Worm (Caenorhabditis elegans) whole organism, L3 larva: ENCODE results near the gene T23E7.2.

ENCODE experiments used
- R02D3.7 ChIP-seq: fragments of 150-350 bp; optimal IDR thresholded peaks from 2 replicates; lab custom pipeline; 2014; ENCODE audit warnings: missing biosample characterization, missing genetic modification characterization
- ZK546.5 ChIP-seq: sonication (generic microtip); optimal IDR thresholded peaks from 2 replicates; lab custom pipeline; 2017; ENCODE audit warnings: missing biosample characterization, missing genetic modification characterization
- aly-2 ChIP-seq: fragments of 150-350 bp; optimal IDR thresholded peaks from 2 replicates; lab custom pipeline; 2014; ENCODE audit warnings: missing biosample characterization, missing genetic modification characterization
- ama-1 ChIP-seq: fragments of 150-350 bp; optimal IDR thresholded peaks from 2 replicates; lab custom pipeline; 2018
- ceh-16 ChIP-seq: sonication (generic microtip); optimal IDR thresholded peaks from 2 replicates; lab custom pipeline; 2017; ENCODE audit warnings: missing biosample characterization, missing genetic modification characterization
- ceh-82 ChIP-seq: fragments of 150-350 bp; optimal IDR thresholded peaks from 2 replicates; lab custom pipeline; 2014; ENCODE audit warnings: missing biosample characterization, missing genetic modification characterization
- daf-12 ChIP-seq: fragments of 150-350 bp; optimal IDR thresholded peaks from 2 replicates; lab custom pipeline; 2014; ENCODE audit warnings: missing biosample characterization, missing genetic modification reagents, missing genetic modification characterization
- egl-27 ChIP-seq: sonication (generic microtip); optimal IDR thresholded peaks from 4 replicates; lab custom pipeline; 2017; ENCODE audit warnings: missing biosample characterization, missing genetic modification reagents, missing genetic modification characterization
- egl-5 ChIP-seq: fragments of 150-350 bp; optimal IDR thresholded peaks from 2 replicates; lab custom pipeline; 2017; ENCODE audit warnings: missing biosample characterization, missing genetic modification reagents, missing genetic modification characterization, inconsistent platforms
- elt-1 ChIP-seq: fragments of 150-350 bp; optimal IDR thresholded peaks from 2 replicates; lab custom pipeline; 2014; ENCODE audit warnings: missing biosample characterization, missing genetic modification characterization
- elt-2 ChIP-seq: sonication (generic microtip); optimal IDR thresholded peaks from 2 replicates; lab custom pipeline; 2016; ENCODE audit warnings: missing genetic modification reagents, mild to moderate bottlenecking, missing genetic modification characterization, missing compliant biosample characterization
- elt-3 ChIP-seq, 3 experiments: fragments of 150-350 bp in 1 of 3; sonication (generic microtip) in 2 of 3; optimal IDR thresholded peaks; 2 replicates in 2 of 3; 4 replicates in 1 of 3; lab custom pipeline; 2014 to 2017; ENCODE audit warnings: missing biosample characterization in 3 of 3, missing genetic modification characterization in 3 of 3
- eor-1 ChIP-seq, 2 experiments: fragments of 150-350 bp; optimal IDR thresholded peaks; 2 replicates each; lab custom pipeline; 2014 to 2018; ENCODE audit warnings: missing biosample characterization in 2 of 2, missing genetic modification characterization in 2 of 2
- fos-1 ChIP-seq: fragments of 150-350 bp; optimal IDR thresholded peaks from 2 replicates; lab custom pipeline; 2014; ENCODE audit warnings: missing biosample characterization, missing genetic modification characterization
- hmg-11 ChIP-seq: sonication (generic microtip); optimal IDR thresholded peaks from 2 replicates; lab custom pipeline; 2016; ENCODE audit warnings: missing genetic modification characterization, missing compliant biosample characterization
- jun-1 ChIP-seq: fragments of 150-350 bp; optimal IDR thresholded peaks from 2 replicates; lab custom pipeline; 2014; ENCODE audit warnings: missing biosample characterization, missing genetic modification reagents, missing genetic modification characterization
- lin-39 ChIP-seq: fragments of 150-350 bp; optimal IDR thresholded peaks from 2 replicates; lab custom pipeline; 2018; ENCODE audit warnings: missing biosample characterization, missing genetic modification reagents, missing genetic modification characterization
- mdl-1 ChIP-seq: fragments of 150-350 bp; optimal IDR thresholded peaks from 2 replicates; lab custom pipeline; 2014; ENCODE audit warnings: missing biosample characterization, missing genetic modification characterization
- mml-1 ChIP-seq: fragments of 150-350 bp; sonication (generic microtip); optimal IDR thresholded peaks from 3 replicates; lab custom pipeline; 2014; ENCODE audit warnings: missing biosample characterization, missing genetic modification characterization
- nfya-1 ChIP-seq: sonication (generic microtip); optimal IDR thresholded peaks from 2 replicates; lab custom pipeline; 2017; ENCODE audit warnings: missing genetic modification characterization, mild to moderate bottlenecking, missing compliant biosample characterization, antibody characterized with exemption, moderate library complexity; ENCODE audit not compliant: insufficient read depth
- nhr-11 ChIP-seq: fragments of 150-350 bp; optimal IDR thresholded peaks from 2 replicates; lab custom pipeline; 2014; ENCODE audit warnings: missing biosample characterization, missing genetic modification characterization
- nhr-12 ChIP-seq: fragments of 150-350 bp; optimal IDR thresholded peaks from 2 replicates; lab custom pipeline; 2014; ENCODE audit warnings: missing biosample characterization, missing genetic modification characterization
- nhr-25 ChIP-seq: sonication (generic microtip); optimal IDR thresholded peaks from 2 replicates; lab custom pipeline; 2017; ENCODE audit warnings: missing biosample characterization, missing genetic modification characterization
- nhr-28 ChIP-seq: fragments of 150-350 bp; optimal IDR thresholded peaks from 2 replicates; lab custom pipeline; 2014; ENCODE audit warnings: missing biosample characterization, missing genetic modification characterization
- nhr-43 ChIP-seq: sonication (generic microtip); optimal IDR thresholded peaks from 2 replicates; lab custom pipeline; 2016; ENCODE audit warnings: mild to moderate bottlenecking, missing genetic modification characterization, missing compliant biosample characterization; ENCODE audit not compliant: poor library complexity, severe bottlenecking
- nhr-77 ChIP-seq: fragments of 150-350 bp; optimal IDR thresholded peaks from 2 replicates; lab custom pipeline; 2014; ENCODE audit warnings: missing biosample characterization, missing genetic modification characterization
- pha-4 ChIP-seq: fragments of 150-350 bp; optimal IDR thresholded peaks from 2 replicates; lab custom pipeline; 2014; ENCODE audit warnings: missing biosample characterization, missing genetic modification reagents, missing genetic modification characterization
- pqm-1 ChIP-seq: fragments of 150-350 bp; optimal IDR thresholded peaks from 2 replicates; lab custom pipeline; 2017; ENCODE audit warnings: missing biosample characterization, missing genetic modification characterization, inconsistent platforms
- sea-2 ChIP-seq: fragments of 150-350 bp; sonication (generic microtip); optimal IDR thresholded peaks from 4 replicates; lab custom pipeline; 2014; ENCODE audit warnings: missing biosample characterization, missing genetic modification reagents, missing genetic modification characterization
- tbx-2 ChIP-seq: sonication (generic microtip); optimal IDR thresholded peaks from 2 replicates; lab custom pipeline; 2016; ENCODE audit warnings: mild to moderate bottlenecking, missing genetic modification characterization, missing compliant biosample characterization
- unc-39 ChIP-seq: sonication (generic microtip); optimal IDR thresholded peaks from 4 replicates; lab custom pipeline; 2017; ENCODE audit warnings: missing biosample characterization, missing genetic modification characterization
- unc-62 ChIP-seq: fragments of 150-350 bp; sonication (generic microtip); optimal IDR thresholded peaks from 4 replicates; lab custom pipeline; 2014; ENCODE audit warnings: missing biosample characterization, missing genetic modification reagents, missing genetic modification characterization
- zag-1 ChIP-seq: fragments of 150-350 bp; optimal IDR thresholded peaks from 2 replicates; lab custom pipeline; 2014; ENCODE audit warnings: missing biosample characterization, missing genetic modification characterization
- ztf-11 ChIP-seq: fragments of 150-350 bp; optimal IDR thresholded peaks from 2 replicates; lab custom pipeline; 2014; ENCODE audit warnings: missing biosample characterization, missing genetic modification characterization
- ztf-4 ChIP-seq: fragments of 150-350 bp; optimal IDR thresholded peaks from 2 replicates; lab custom pipeline; 2014; ENCODE audit warnings: missing biosample characterization, missing genetic modification characterization

The T23E7.2 gene

ce11 chrX:17670379-17671077 lies at the start of gene T23E7.2:
Gene T23E7.2, plus strand, starts transcription at chrX:17671027.
- TF ChIP-seq lin-39 (tag; lab: Kevin White, UChicago) = peak; percentile 20
- TF ChIP-seq nhr-12 (tag; lab: Kevin White, UChicago) = no peak

ce11 chrX:17625245-17625644 lies 45.6 kb upstream of the T23E7.2 start:
- TF ChIP-seq egl-27 (no peak), aly-2 (tag; lab: Kevin White, UChicago) (no peak), unc-39 (tag; lab: Kevin White, UChicago) (no peak), ceh-16 (tag; lab: Kevin White, UChicago) (no peak), unc-62 (GFP tag; lab: Kevin White, UChicago) (no peak), nhr-25 (no peak), eor-1 (tag; optimal IDR thresholded peaks at IDR 0.05; lab: Kevin White, UChicago) (no peak), fos-1 (tag; lab: Kevin White, UChicago) (no peak)
- TF ChIP-seq, all 47 proteins: peak for 0

DNA sequence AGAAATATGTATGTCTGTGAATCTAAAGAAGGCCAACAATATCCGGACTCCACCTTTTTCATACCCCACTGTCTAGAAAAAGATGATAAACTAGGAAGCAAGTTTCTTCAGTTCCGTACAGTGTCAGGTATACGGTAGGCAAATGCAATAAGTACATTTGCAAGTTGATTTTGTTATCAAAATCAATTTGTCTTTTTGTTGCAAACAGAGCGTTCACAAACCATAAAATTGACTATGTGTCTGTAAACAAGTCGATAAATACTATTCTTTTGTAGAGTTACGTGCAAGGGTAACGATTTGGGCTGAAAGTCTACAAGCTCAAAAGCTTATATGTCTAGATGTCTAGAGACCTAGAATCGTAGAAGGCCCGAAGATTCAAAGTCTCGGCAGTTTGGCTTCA lies 45.1 kb upstream of the T23E7.2 start:
- TF ChIP-seq aly-2 (tag; lab: Kevin White, UChicago) (no peak), ztf-11 (no peak), nhr-11 (tag; lab: Kevin White, UChicago) (no peak), ceh-82 (no peak), jun-1 (tag; lab: Kevin White, UChicago) (no peak), nhr-25 (no peak), elt-1 (tag; lab: Kevin White, UChicago) (no peak)

DNA sequence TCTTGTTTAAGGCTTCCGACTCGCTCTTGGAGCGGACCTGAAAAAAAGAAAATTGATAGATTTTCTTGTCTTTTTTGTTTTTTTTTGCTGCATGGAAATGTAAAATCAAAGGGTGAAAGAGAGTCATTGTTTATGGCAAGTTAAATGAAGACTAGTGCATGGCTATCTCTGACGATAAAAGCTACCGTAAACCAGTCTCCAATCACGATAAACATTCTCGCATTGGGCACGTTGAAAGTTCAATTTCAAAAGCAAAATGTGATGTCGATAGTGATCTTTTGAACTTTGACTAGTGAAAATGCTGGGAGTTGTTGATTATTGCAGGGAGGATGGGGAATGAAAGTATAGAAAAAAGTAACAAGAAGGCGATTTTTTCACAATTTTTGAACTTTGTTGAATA lies 44.2 kb upstream of the T23E7.2 start:
- TF ChIP-seq nfya-1 (tag; lab: Kevin White, UChicago) = peak; percentile 63
- TF ChIP-seq tbx-2 (tag; lab: Kevin White, UChicago) = no peak
- TF ChIP-seq unc-39 (tag; lab: Kevin White, UChicago) = no peak
- no peak for TF ChIP-seq daf-12 (tag; lab: Kevin White, UChicago)
- TF ChIP-seq nhr-11 (tag; lab: Kevin White, UChicago) = no peak
- TF ChIP-seq R02D3.7 = no peak
- peak; percentile 18 for TF ChIP-seq elt-2 (tag; lab: Kevin White, UChicago)
- TF ChIP-seq nhr-28 (tag; lab: Kevin White, UChicago) = no peak
- no peak for TF ChIP-seq pqm-1 (tag; lab: Kevin White, UChicago)
- no peak for TF ChIP-seq nhr-43 (tag; lab: Kevin White, UChicago)
- TF ChIP-seq ceh-82 = no peak
- TF ChIP-seq ztf-4 (tag; lab: Kevin White, UChicago) = no peak
- no peak for TF ChIP-seq mdl-1
- no peak for TF ChIP-seq ZK546.5 (tag; lab: Kevin White, UChicago)
- TF ChIP-seq elt-3 (tag; optimal IDR thresholded peaks at IDR 0.05; lab: Kevin White, UChicago) = no peak
- TF ChIP-seq egl-5 (tag; lab: Kevin White, UChicago) = no peak
- TF ChIP-seq, all 47 proteins: peak for 2

DNA sequence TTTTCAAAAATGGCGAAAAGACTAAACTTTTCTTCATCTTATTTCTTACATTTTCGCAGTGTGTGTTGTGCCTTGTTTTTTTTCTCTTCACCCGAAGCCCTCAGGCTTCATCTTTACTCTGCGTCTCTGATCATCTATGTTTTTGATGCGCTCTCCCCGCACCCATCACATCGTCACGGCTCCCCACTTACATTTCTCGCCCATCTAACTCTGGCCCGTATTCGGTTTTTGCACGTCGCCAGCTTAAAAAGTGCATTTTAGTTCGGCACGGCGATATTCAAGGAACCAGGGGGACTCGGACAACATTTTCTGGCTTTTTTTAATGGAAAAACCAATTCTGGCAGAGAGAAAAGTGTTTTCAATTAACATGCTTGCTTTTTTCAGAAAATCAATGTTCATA lies 43.4 kb upstream of the T23E7.2 start:
- TF ChIP-seq nfya-1 (tag; lab: Kevin White, UChicago) (peak; percentile 53), lin-39 (tag; lab: Kevin White, UChicago) (peak; percentile 69), ama-1 (lab: Kevin White, UChicago) (peak; percentile 78), sea-2 (GFP tag; lab: Kevin White, UChicago) (no peak), elt-3 (tag; optimal IDR thresholded peaks at IDR 0.05; lab: Kevin White, UChicago) (no peak), ZK546.5 (tag; lab: Kevin White, UChicago) (no peak), hmg-11 (tag; lab: Kevin White, UChicago) (no peak), nhr-43 (tag; lab: Kevin White, UChicago) (peak; percentile 27)

DNA sequence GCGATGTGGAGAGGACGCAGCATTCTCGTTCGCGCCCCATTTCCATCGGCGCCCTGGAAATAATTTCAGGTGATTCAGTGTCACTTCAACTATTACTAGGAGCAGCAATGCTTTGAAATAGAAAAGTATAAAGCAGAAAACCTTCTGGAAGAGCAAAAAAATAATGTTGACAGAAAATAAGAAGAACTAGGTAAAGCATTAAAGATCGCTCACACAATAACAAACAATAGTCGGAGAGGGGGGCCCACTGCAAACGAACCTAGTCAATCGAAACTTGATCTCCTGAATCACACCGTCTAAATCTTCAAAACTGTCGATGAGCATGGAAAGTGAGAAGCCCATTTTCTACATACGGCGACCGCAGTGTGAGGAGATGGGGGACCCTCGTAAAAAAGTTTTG lies 42.9 kb upstream of the T23E7.2 start:
- TF ChIP-seq elt-3 (tag; optimal IDR thresholded peaks at IDR 0.05; lab: Kevin White, UChicago) (no peak), mml-1 (tag; lab: Kevin White, UChicago) (no peak), nhr-25 (no peak), zag-1 (no peak), nhr-77 (tag; lab: Kevin White, UChicago) (no peak), pha-4 (tag; lab: Kevin White, UChicago) (no peak)
